Worm (Caenorhabditis elegans) whole organism, late embryonic: Measurements from ENCODE around the gene sra-26.

Experiments used
- ceh-31 ChIP-seq: sonication (generic microtip); optimal IDR thresholded peaks from 2 replicates; lab custom pipeline; 2016; ENCODE audit warnings: missing genetic modification characterization, missing compliant biosample characterization
- nfya-1 ChIP-seq: sonication (generic microtip); optimal IDR thresholded peaks from 2 replicates; lab custom pipeline; 2017; ENCODE audit warnings: missing genetic modification characterization, mild to moderate bottlenecking, missing compliant biosample characterization, antibody characterized with exemption, moderate library complexity
- ttx-3 ChIP-seq: sonication (generic microtip); optimal IDR thresholded peaks from 2 replicates; lab custom pipeline; 2016; ENCODE audit warnings: missing genetic modification reagents, missing genetic modification characterization, missing compliant biosample characterization
- unc-42 ChIP-seq: sonication (generic microtip); optimal IDR thresholded peaks from 2 replicates; lab custom pipeline; 2016; ENCODE audit warnings: missing genotype, missing genetic modification characterization, missing compliant biosample characterization

sra-26 gene

ce11 chrII:6608626-6609025, 43.0 kb downstream of the sra-26 start:
- TF ChIP-seq ttx-3 (tag; lab: Kevin White, UChicago) (no peak), nfya-1 (tag; lab: Kevin White, UChicago) (no peak), ceh-31 (tag; lab: Kevin White, UChicago) (no peak)

- TF ChIP-seq unc-42 (tag; lab: Kevin White, UChicago) (no peak), nfya-1 (tag; lab: Kevin White, UChicago) (peak; percentile 34)
These were observed 50.6 kb downstream of the sra-26 start, which contains the start of gene vps-33.2 for ce11 chrII:6600973-6601372. vps-33.2 (plus strand) TSS chrII:6601216.
